Fruit fly (Drosophila melanogaster) whole organism, embryonic: ENCODE results near the gene senju.
A peak's percentile ranks its signal among the peaks of the same experiment; 100 is the strongest.

Source experiments
- BtbVII ChIP-seq: fragments of 200-800 bp; sonication (Bioruptor generic); optimal IDR thresholded peaks from 3 replicates; lab custom pipeline; 2017; ENCODE audit warnings: missing biosample characterization, mild to moderate bottlenecking, missing genetic modification characterization
- CG10147 ChIP-seq: fragments of 200-800 bp; sonication (Bioruptor generic); optimal IDR thresholded peaks from 2 replicates; lab custom pipeline; 2019; ENCODE audit warnings: missing biosample characterization, mild to moderate bottlenecking, missing genetic modification characterization, moderate library complexity
- CG11093 ChIP-seq: fragments of 200-800 bp; sonication (Bioruptor generic); IDR thresholded peaks from 3 replicates; pipeline ENCODE4 v1.3.6; 2022; ENCODE audit warnings: missing biosample characterization, missing genetic modification characterization
- CG11456 ChIP-seq: fragments of 200-800 bp; sonication (Bioruptor generic); IDR thresholded peaks from 3 replicates; pipeline ENCODE4 v1.3.6; 2022; ENCODE audit warnings: missing biosample characterization, missing genetic modification characterization
- CG12942 ChIP-seq: fragments of 200-800 bp; sonication (Bioruptor generic); optimal IDR thresholded peaks from 3 replicates; lab custom pipeline; 2016; ENCODE audit warnings: missing biosample characterization, missing genetic modification characterization
- CG13624 ChIP-seq: fragments of 200-800 bp; sonication (Bioruptor generic); optimal IDR thresholded peaks from 2 replicates; lab custom pipeline; 2016; ENCODE audit warnings: missing biosample characterization, missing genetic modification characterization
- CG15073 ChIP-seq: fragments of 200-800 bp; sonication (Bioruptor generic); optimal IDR thresholded peaks from 2 replicates; lab custom pipeline; 2016; ENCODE audit warnings: missing biosample characterization, missing genetic modification characterization
- CG15601 ChIP-seq: fragments of 200-800 bp; sonication (Bioruptor generic); optimal IDR thresholded peaks from 3 replicates; lab custom pipeline; 2019; ENCODE audit warnings: missing biosample characterization, mild to moderate bottlenecking, missing genetic modification characterization, moderate library complexity
- CG17568 ChIP-seq: fragments of 200-800 bp; sonication (Bioruptor generic); optimal IDR thresholded peaks from 2 replicates; lab custom pipeline; 2018; ENCODE audit warnings: missing biosample characterization, mild to moderate bottlenecking, missing genetic modification characterization, moderate library complexity
- CG1832 ChIP-seq: fragments of 200-800 bp; sonication (Bioruptor generic); optimal IDR thresholded peaks from 2 replicates; lab custom pipeline; 2017; ENCODE audit warnings: missing biosample characterization, mild to moderate bottlenecking, missing genetic modification characterization, inconsistent platforms
- CG2678 ChIP-seq: fragments of 200-800 bp; sonication (Bioruptor generic); optimal IDR thresholded peaks from 3 replicates; lab custom pipeline; 2019; ENCODE audit warnings: missing biosample characterization, mild to moderate bottlenecking, missing genetic modification characterization, moderate library complexity
- CG2712 ChIP-seq: fragments of 200-800 bp; optimal IDR thresholded peaks from 3 replicates; lab custom pipeline; 2019; ENCODE audit warnings: missing biosample characterization, mild to moderate bottlenecking, missing genetic modification characterization, moderate library complexity
- CG3838 ChIP-seq: fragments of 200-800 bp; sonication (Bioruptor generic); optimal IDR thresholded peaks from 3 replicates; lab custom pipeline; 2016; ENCODE audit warnings: missing biosample characterization, missing genetic modification characterization
- CG4282 ChIP-seq: fragments of 200-800 bp; sonication (Bioruptor generic); optimal IDR thresholded peaks from 2 replicates; lab custom pipeline; 2016; ENCODE audit warnings: missing biosample characterization, missing genetic modification characterization
- CG4707 ChIP-seq: fragments of 200-800 bp; sonication (Bioruptor generic); optimal IDR thresholded peaks from 2 replicates; lab custom pipeline; 2018; ENCODE audit warnings: missing biosample characterization, mild to moderate bottlenecking, missing genetic modification characterization, moderate library complexity
- CG6272 ChIP-seq: fragments of 200-800 bp; sonication (Bioruptor generic); IDR thresholded peaks from 2 replicates; pipeline ENCODE4 v1.3.6; 2022; ENCODE audit warnings: missing biosample characterization, missing genetic modification characterization
- CG6791 ChIP-seq: fragments of 200-800 bp; sonication (Bioruptor generic); IDR thresholded peaks from 3 replicates; pipeline ENCODE4 v1.3.6; 2022; ENCODE audit warnings: missing biosample characterization, missing genetic modification characterization; ENCODE audit not compliant: partially characterized antibody
- CG8359 ChIP-seq: fragments of 200-800 bp; sonication (Bioruptor generic); optimal IDR thresholded peaks from 2 replicates; lab custom pipeline; 2017; ENCODE audit warnings: missing biosample characterization, mild to moderate bottlenecking, missing genetic modification characterization, borderline replicate concordance
- CoRest ChIP-seq: fragments of 200-800 bp; sonication (Bioruptor generic); optimal IDR thresholded peaks from 3 replicates; lab custom pipeline; 2018; ENCODE audit warnings: missing biosample characterization, mild to moderate bottlenecking, missing genetic modification characterization, moderate library complexity
- Dbx ChIP-seq: fragments of 200-800 bp; sonication (Bioruptor generic); IDR thresholded peaks from 3 replicates; pipeline ENCODE4 v1.3.6; 2022; ENCODE audit warnings: missing biosample characterization, missing genetic modification characterization
- Drgx ChIP-seq: fragments of 200-800 bp; sonication (Bioruptor generic); IDR thresholded peaks from 2 replicates; pipeline ENCODE4 v1.3.6; 2022; ENCODE audit warnings: missing biosample characterization, missing genetic modification characterization
- Elba2 ChIP-seq: fragments of 200-800 bp; sonication (Bioruptor generic); optimal IDR thresholded peaks from 3 replicates; lab custom pipeline; 2016; ENCODE audit warnings: missing biosample characterization, missing genetic modification characterization
- Hr39 ChIP-seq: fragments of >200 bp; optimal IDR thresholded peaks from 2 replicates; lab custom pipeline; 2017
- MBD-R2 ChIP-seq: fragments of 200-800 bp; sonication (Bioruptor generic); IDR thresholded peaks from 2 replicates; pipeline ENCODE4 v1.3.6; 2022; ENCODE audit warnings: missing biosample characterization, missing genetic modification characterization
- MTF-1 ChIP-seq: fragments of 200-800 bp; sonication (Bioruptor generic); optimal IDR thresholded peaks from 2 replicates; lab custom pipeline; 2018; ENCODE audit warnings: missing biosample characterization, mild to moderate bottlenecking, missing genetic modification characterization, borderline replicate concordance
- Meics ChIP-seq: fragments of 200-800 bp; sonication (Bioruptor generic); optimal IDR thresholded peaks from 2 replicates; lab custom pipeline; 2017; ENCODE audit warnings: missing biosample characterization, mild to moderate bottlenecking, missing genetic modification characterization
- NfI ChIP-seq: fragments of 200-800 bp; sonication (Bioruptor generic); optimal IDR thresholded peaks from 3 replicates; lab custom pipeline; 2018; ENCODE audit warnings: missing biosample characterization, mild to moderate bottlenecking, missing genetic modification characterization, moderate library complexity
- ap ChIP-seq: fragments of 200-800 bp; sonication (Bioruptor generic); IDR thresholded peaks from 2 replicates; pipeline ENCODE4 v1.3.6; 2022; ENCODE audit warnings: missing biosample characterization, missing genetic modification characterization
- ase ChIP-seq: fragments of 200-800 bp; sonication (Bioruptor generic); IDR thresholded peaks from 3 replicates; pipeline ENCODE4 v1.3.6; 2022; ENCODE audit warnings: missing biosample characterization, missing genetic modification characterization
- ato ChIP-seq: fragments of 200-800 bp; sonication (Bioruptor generic); IDR thresholded peaks from 2 replicates; pipeline ENCODE4 v1.3.6; 2022; ENCODE audit warnings: missing biosample characterization, missing genetic modification characterization; ENCODE audit not compliant: partially characterized antibody
- chn ChIP-seq: fragments of 200-800 bp; sonication (Bioruptor generic); optimal IDR thresholded peaks from 2 replicates; lab custom pipeline; 2016; ENCODE audit warnings: missing biosample characterization, missing genetic modification characterization
- da ChIP-seq: fragments of 200-800 bp; sonication (Bioruptor generic); optimal IDR thresholded peaks from 2 replicates; lab custom pipeline; 2016; ENCODE audit warnings: missing biosample characterization, missing genetic modification characterization
- dm ChIP-seq: fragments of 200-800 bp; sonication (Bioruptor generic); optimal IDR thresholded peaks from 3 replicates; lab custom pipeline; 2016; ENCODE audit warnings: missing biosample characterization, missing genetic modification characterization
- dysf ChIP-seq: fragments of 200-800 bp; sonication (Bioruptor generic); IDR thresholded peaks from 3 replicates; pipeline ENCODE4 v1.3.6; 2022; ENCODE audit warnings: missing biosample characterization, missing genetic modification characterization
- en ChIP-seq: fragments of 200-800 bp; sonication (Bioruptor generic); optimal IDR thresholded peaks from 2 replicates; lab custom pipeline; 2016; ENCODE audit warnings: missing biosample characterization, missing genetic modification characterization
- esg ChIP-seq: fragments of 200-800 bp; sonication (Bioruptor generic); conservative IDR thresholded peaks from 2 replicates; pipeline ENCODE4 v1.3.6; 2022; ENCODE audit warnings: missing biosample characterization, missing genetic modification characterization
- ewg ChIP-seq: fragments of 200-800 bp; sonication (Bioruptor generic); optimal IDR thresholded peaks from 3 replicates; lab custom pipeline; 2017; ENCODE audit warnings: mild to moderate bottlenecking, missing biosample characterization, missing genetic modification reagents, missing genetic modification characterization
- gcm2 ChIP-seq: fragments of 200-800 bp; sonication (Bioruptor generic); optimal IDR thresholded peaks from 2 replicates; lab custom pipeline; 2016; ENCODE audit warnings: missing biosample characterization, missing genetic modification characterization
- grau ChIP-seq: fragments of 200-800 bp; optimal IDR thresholded peaks from 3 replicates; lab custom pipeline; 2019; ENCODE audit warnings: missing biosample characterization, mild to moderate bottlenecking, missing genetic modification characterization, moderate library complexity
- gt ChIP-seq: fragments of 200-800 bp; sonication (Bioruptor generic); IDR thresholded peaks from 2 replicates; pipeline ENCODE4 v1.3.6; 2022; ENCODE audit warnings: missing biosample characterization, missing genetic modification characterization
- h ChIP-seq: fragments of >200 bp; optimal IDR thresholded peaks from 2 replicates; lab custom pipeline; 2017
- jing ChIP-seq: fragments of 200-800 bp; sonication (Bioruptor generic); optimal IDR thresholded peaks from 2 replicates; lab custom pipeline; 2018; ENCODE audit warnings: missing biosample characterization, mild to moderate bottlenecking, missing genetic modification characterization
- kah ChIP-seq: fragments of 200-800 bp; sonication (Bioruptor generic); optimal IDR thresholded peaks from 2 replicates; lab custom pipeline; 2018; ENCODE audit warnings: missing biosample characterization, mild to moderate bottlenecking, missing genetic modification characterization
- lab ChIP-seq: fragments of 200-800 bp; sonication (Bioruptor generic); optimal IDR thresholded peaks from 3 replicates; lab custom pipeline; 2017; ENCODE audit warnings: missing biosample characterization, missing genetic modification characterization, mild to moderate bottlenecking, moderate library complexity, missing genetic modification reagents
- lilli ChIP-seq: fragments of 200-800 bp; sonication (Bioruptor generic); optimal IDR thresholded peaks from 3 replicates; lab custom pipeline; 2016; ENCODE audit warnings: missing biosample characterization, missing genetic modification characterization
- psq ChIP-seq: fragments of 200-800 bp; sonication (Bioruptor generic); optimal IDR thresholded peaks from 2 replicates; lab custom pipeline; 2017; ENCODE audit warnings: missing biosample characterization, missing genetic modification characterization
- row ChIP-seq: fragments of 200-800 bp; sonication (Bioruptor generic); IDR thresholded peaks from 3 replicates; pipeline ENCODE4 v1.3.6; 2022; ENCODE audit warnings: missing biosample characterization, missing genetic modification characterization
- shn ChIP-seq: fragments of 200-800 bp; sonication (Bioruptor generic); optimal IDR thresholded peaks from 3 replicates; lab custom pipeline; 2016; ENCODE audit warnings: missing biosample characterization, missing genetic modification characterization
- sug ChIP-seq: fragments of 200-800 bp; optimal IDR thresholded peaks from 2 replicates; lab custom pipeline; 2019; ENCODE audit warnings: missing biosample characterization, mild to moderate bottlenecking, missing genetic modification characterization, moderate library complexity
- vfl ChIP-seq: fragments of 200-800 bp; sonication (Bioruptor generic); optimal IDR thresholded peaks from 2 replicates; lab custom pipeline; 2016; ENCODE audit warnings: missing biosample characterization, missing genetic modification characterization
- zfh2 ChIP-seq: fragments of 200-800 bp; sonication (Bioruptor generic); optimal IDR thresholded peaks from 2 replicates; lab custom pipeline; 2016; ENCODE audit warnings: missing biosample characterization, missing genetic modification characterization

The senju gene

DNA sequence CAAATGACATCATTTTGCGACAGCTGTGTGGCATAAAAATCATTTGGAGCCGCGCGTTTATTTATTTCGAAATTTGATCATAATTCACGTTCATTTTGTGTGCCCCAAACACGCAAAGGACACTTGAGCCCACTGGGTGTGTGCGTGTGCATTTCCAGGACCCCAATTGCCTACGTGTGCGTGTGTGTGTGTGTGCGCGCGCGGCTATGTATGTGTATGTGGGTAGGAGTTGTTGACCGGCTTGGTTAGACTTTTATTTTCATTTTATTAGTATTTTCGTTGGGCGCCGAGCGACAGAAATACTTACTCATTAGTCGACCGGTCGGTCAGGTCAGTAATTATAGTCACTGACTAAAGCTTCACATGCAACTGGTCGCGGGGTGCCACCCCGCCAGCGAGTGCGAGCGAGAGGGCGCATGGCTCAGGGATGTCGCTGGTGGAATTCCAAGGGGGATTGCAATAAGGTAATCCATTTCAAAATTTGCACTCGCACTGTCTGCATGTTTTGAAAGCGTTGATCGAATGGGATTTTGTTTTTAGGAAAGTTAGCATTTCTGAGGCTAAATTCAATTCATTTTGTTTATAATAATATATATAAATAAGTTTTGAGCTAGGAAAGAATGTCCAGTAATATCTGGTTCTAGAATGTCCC is 9.0 kb upstream of the senju start (continued):
- TF ChIP-seq vfl (GFP tag; lab: Kevin White, UChicago) (no peak), NfI (GFP tag; lab: Kevin White, UChicago) (peak; percentile 62), h (lab: Kevin White, UChicago) (no peak), ase (peak; percentile 58; the same call in 2 of the 3 replicates), esg (GFP tag; lab: Robert Waterston, UW) (no peak), CG4282 (GFP tag; lab: Kevin White, UChicago) (no peak), row (peak; percentile 50), lab (peak; percentile 65), sug (no peak), CG11456 (GFP tag; lab: Robert Waterston, UW) (peak; percentile 78), BtbVII (GFP tag; lab: Kevin White, UChicago) (peak; percentile 49), CG11093 (GFP tag; lab: Robert Waterston, UW) (no peak), CG2678 (tag; lab: Kevin White, UChicago) (peak; percentile 55), CG10147 (GFP tag; lab: Kevin White, UChicago) (no peak), Dbx (GFP tag; lab: Robert Waterston, UW) (no peak), gt (GFP tag; lab: Robert Waterston, UW) (no peak), dm (GFP tag; lab: Kevin White, UChicago) (no peak), CG8359 (GFP tag; lab: Kevin White, UChicago) (no peak), CG13624 (GFP tag; lab: Kevin White, UChicago) (no peak), Drgx (GFP tag; lab: Robert Waterston, UW) (peak; percentile 73), grau (tag; lab: Kevin White, UChicago) (peak; percentile 32), jing (GFP tag; lab: Kevin White, UChicago) (no peak), ewg (peak; percentile 37), Elba2 (no peak), CG3838 (GFP tag; lab: Kevin White, UChicago) (no peak), zfh2 (GFP tag; lab: Kevin White, UChicago) (peak; percentile 37), CoRest (peak; percentile 52), dysf (GFP tag; lab: Robert Waterston, UW) (peak; percentile 62; the same call in 2 of the 3 replicates), en (GFP tag; lab: Kevin White, UChicago) (no peak), CG4707 (GFP tag; lab: Kevin White, UChicago) (no peak), CG6272 (GFP tag; lab: Robert Waterston, UW) (peak; percentile 23; the same call in 1 of the 2 replicates), CG6791 (GFP tag; lab: Robert Waterston, UW) (no peak), CG1832 (GFP tag; lab: Kevin White, UChicago) (peak; percentile 76), MTF-1 (no peak), kah (GFP tag; lab: Kevin White, UChicago) (no peak), CG12942 (GFP tag; lab: Kevin White, UChicago) (peak; percentile 31), CG15073 (GFP tag; lab: Kevin White, UChicago) (no peak), psq (GFP tag; lab: Kevin White, UChicago) (no peak), CG15601 (tag; lab: Kevin White, UChicago) (peak; percentile 4), gcm2 (no peak), lilli (GFP tag; lab: Kevin White, UChicago) (peak; percentile 57), shn (peak; percentile 15), da (GFP tag; lab: Kevin White, UChicago) (no peak), ap (GFP tag; lab: Robert Waterston, UW) (no peak), CG2712 (tag; lab: Kevin White, UChicago) (peak; percentile 40), Meics (peak; percentile 50), CG17568 (GFP tag; lab: Kevin White, UChicago) (no peak), Hr39 (lab: Kevin White, UChicago) (peak; percentile 93), MBD-R2 (peak; percentile 24; the same call in 1 of the 2 replicates), chn (GFP tag; lab: Kevin White, UChicago) (peak; percentile 26), ato (GFP tag; lab: Robert Waterston, UW) (no peak)
